Fruit fly (Drosophila melanogaster): ENCODE results near the gene Grl62b.

Grl62b gene

dm6 chr3L:2004732-2005131 lies 18.5 kb downstream of the Grl62b start (continued):
- TF ChIP-seq CG12104 (GFP tag; optimal IDR thresholded peaks at IDR 0.05) (no peak), Atf3 (GFP tag; optimal IDR thresholded peaks at IDR 0.05) (no peak), CG2875 (GFP tag; optimal IDR thresholded peaks at IDR 0.05) (peak; percentile 19), CG34376 (GFP tag; optimal IDR thresholded peaks at IDR 0.05) (no peak), cwo (GFP tag; optimal IDR thresholded peaks at IDR 0.05) (no peak), CG15514 (GFP tag; optimal IDR thresholded peaks at IDR 0.05) (peak; percentile 7), ind (GFP tag; optimal IDR thresholded peaks at IDR 0.05) (no peak), nerfin-2 (GFP tag; IDR thresholded peaks at IDR 0.05; ENCODE audit: partially characterized antibody) (no peak), HLHmδ (GFP tag; optimal IDR thresholded peaks at IDR 0.05) (no peak), Asciz (GFP tag; optimal IDR thresholded peaks at IDR 0.05) (peak; percentile 42), ci (GFP tag; IDR thresholded peaks at IDR 0.05) (0 out of 3 replicates have a peak, but pooled peaks have one; percentile 41), nmo (GFP tag; optimal IDR thresholded peaks at IDR 0.05) (no peak), Hey (tag; optimal IDR thresholded peaks at IDR 0.05) (no peak), sc (optimal IDR thresholded peaks at IDR 0.05) (no peak), sc (GFP tag; optimal IDR thresholded peaks at IDR 0.05) (no peak), CG11723 (GFP tag; optimal IDR thresholded peaks at IDR 0.05) (no peak), CG11696 (GFP tag; IDR thresholded peaks at IDR 0.05) (0 out of 2 replicates have a peak, but pooled peaks have one; percentile 39), Bgb (GFP tag; IDR thresholded peaks at IDR 0.05; ENCODE audit: partially characterized antibody) (no peak), danr (GFP tag; IDR thresholded peaks at IDR 0.05) (no peak), gem (tag; optimal IDR thresholded peaks at IDR 0.05) (peak; percentile 32), CG6813 (GFP tag; optimal IDR thresholded peaks at IDR 0.05) (peak; percentile 29), ems (GFP tag; optimal IDR thresholded peaks at IDR 0.05) (no peak), CG7839 (tag; optimal IDR thresholded peaks at IDR 0.05) (peak; percentile 8), CG18262 (tag; optimal IDR thresholded peaks at IDR 0.05) (no peak), crp (GFP tag; optimal IDR thresholded peaks at IDR 0.05) (no peak), ERR (GFP tag; optimal IDR thresholded peaks at IDR 0.05) (no peak), lab (GFP tag; optimal IDR thresholded peaks at IDR 0.05) (peak; percentile 27), CG12769 (tag; optimal IDR thresholded peaks at IDR 0.05) (peak; percentile 23), Hr39 (optimal IDR thresholded peaks at IDR 0.05) (no peak), slp2 (GFP tag; optimal IDR thresholded peaks at IDR 0.05) (peak; percentile 6), CG3407 (GFP tag; optimal IDR thresholded peaks at IDR 0.05) (peak; percentile 26), fd64A (GFP tag; optimal IDR thresholded peaks at IDR 0.05) (peak; percentile 21), pita (GFP tag; optimal IDR thresholded peaks at IDR 0.05) (no peak), Dll (GFP tag; IDR thresholded peaks at IDR 0.05; ENCODE audit: partially characterized antibody) (no peak), Dref (GFP tag; IDR thresholded peaks at IDR 0.05) (no peak), CG12071 (GFP tag; optimal IDR thresholded peaks at IDR 0.05) (peak; percentile 21), usp (GFP tag; optimal IDR thresholded peaks at IDR 0.05) (no peak), CG10209 (GFP tag; optimal IDR thresholded peaks at IDR 0.05) (peak; percentile 26), lov (optimal IDR thresholded peaks at IDR 0.05) (no peak), lov (GFP tag; IDR thresholded peaks at IDR 0.05) (0 out of 3 replicates have a peak, but pooled peaks have one; percentile 14), crol (GFP tag; IDR thresholded peaks at IDR 0.05) (no peak), tup (GFP tag; optimal IDR thresholded peaks at IDR 0.05) (no peak), HLH3B (GFP tag; IDR thresholded peaks at IDR 0.05) (0 out of 2 replicates have a peak, but pooled peaks have one; percentile 30), CTCF (GFP tag; optimal IDR thresholded peaks at IDR 0.05) (no peak), Med (GFP tag) (peak; percentile 83), CrebB (tag; optimal IDR thresholded peaks at IDR 0.05) (no peak), HLH54F (GFP tag; optimal IDR thresholded peaks at IDR 0.05) (no peak), CG5953 (GFP tag; IDR thresholded peaks at IDR 0.05) (no peak), CG15269 (tag; optimal IDR thresholded peaks at IDR 0.05) (no peak), ewg (GFP tag; optimal IDR thresholded peaks at IDR 0.05) (peak; percentile 1), CG13296 (GFP tag; optimal IDR thresholded peaks at IDR 0.05) (no peak)

All from whole organism, embryonic.